Fruit fly (Drosophila melanogaster): Measurements from ENCODE around the gene Pld3.

DNA sequence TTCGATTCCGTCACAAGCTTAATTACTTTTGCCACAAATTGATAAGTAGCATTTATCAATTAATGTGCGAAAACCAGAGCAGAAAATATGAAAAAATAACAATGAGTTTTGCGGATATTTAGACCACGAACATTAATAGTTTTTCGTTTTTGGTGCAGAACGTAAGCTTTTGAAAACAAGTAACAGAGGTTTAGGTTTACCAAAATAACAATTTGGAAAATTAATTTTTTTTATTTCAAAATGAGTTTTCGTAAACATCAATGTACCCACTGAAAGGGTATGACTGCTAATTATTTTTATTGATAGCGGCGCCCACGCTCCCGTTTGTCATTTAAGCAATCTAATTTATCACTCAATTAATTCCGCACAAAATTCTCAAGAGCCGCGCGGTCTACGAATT is 36.7 kb downstream of the Pld3 start:
- no peak for TF ChIP-seq Dll (optimal IDR thresholded peaks at IDR 0.05)
- no peak for TF ChIP-seq EcR (GFP tag; optimal IDR thresholded peaks at IDR 0.05)
- no peak for TF ChIP-seq pan (optimal IDR thresholded peaks at IDR 0.05)
